Fruit fly (Drosophila melanogaster) whole organism, adult: Measurements from ENCODE around the gene CG12105.

Experiments used
- CG11617 ChIP-seq: fragments of 200-800 bp; sonication (Bioruptor generic); optimal IDR thresholded peaks from 2 replicates; lab custom pipeline; 2017; ENCODE audit warnings: mild to moderate bottlenecking, missing biosample characterization, missing genetic modification reagents, missing genetic modification characterization
- Crg-1 ChIP-seq: fragments of 200-800 bp; sonication (Bioruptor generic); optimal IDR thresholded peaks from 2 replicates; lab custom pipeline; 2016; ENCODE audit warnings: missing biosample characterization, missing genetic modification characterization
- pad ChIP-seq: fragments of 200-800 bp; sonication (Bioruptor generic); optimal IDR thresholded peaks from 3 replicates; lab custom pipeline; 2017; ENCODE audit warnings: missing biosample characterization, missing genetic modification characterization, mild to moderate bottlenecking, moderate library complexity, missing genetic modification reagents

- TF ChIP-seq pad (peak; percentile 58), Crg-1 (no peak), CG11617 (GFP tag; lab: Kevin White, UChicago) (no peak)
These were observed 22.7 kb downstream of the CG12105 start for dm6 chr3L:1592822-1593452.
